Fruit fly (Drosophila melanogaster) whole organism, embryonic: Measurements from ENCODE around the gene CG18858.
A peak's percentile ranks its signal among the peaks of the same experiment; 100 is the strongest.

Experiments
- Bdp1 ChIP-seq: fragments of 200-800 bp; sonication (Bioruptor generic); optimal IDR thresholded peaks from 3 replicates; lab custom pipeline; 2016; ENCODE audit warnings: missing biosample characterization, missing genetic modification characterization
- Bgb ChIP-seq: fragments of 200-800 bp; sonication (Bioruptor generic); IDR thresholded peaks from 2 replicates; pipeline ENCODE4 v1.3.6; 2022; ENCODE audit warnings: missing biosample characterization, missing genetic modification characterization; ENCODE audit not compliant: partially characterized antibody
- BtbVII ChIP-seq: fragments of 200-800 bp; sonication (Bioruptor generic); optimal IDR thresholded peaks from 3 replicates; lab custom pipeline; 2017; ENCODE audit warnings: missing biosample characterization, mild to moderate bottlenecking, missing genetic modification characterization
- Bteb2 ChIP-seq: fragments of 200-800 bp; sonication (Bioruptor generic); optimal IDR thresholded peaks from 2 replicates; lab custom pipeline; 2016; ENCODE audit warnings: missing biosample characterization, missing genetic modification characterization
- CG10543 ChIP-seq: fragments of 200-800 bp; sonication (Bioruptor generic); optimal IDR thresholded peaks from 3 replicates; lab custom pipeline; 2017; ENCODE audit warnings: missing biosample characterization, mild to moderate bottlenecking, missing genetic modification characterization, moderate library complexity
- CG11560 ChIP-seq: fragments of 200-800 bp; sonication (Bioruptor generic); IDR thresholded peaks from 3 replicates; pipeline ENCODE4 v1.3.6; 2022; ENCODE audit warnings: missing biosample characterization, missing genetic modification characterization
- CG11723 ChIP-seq: fragments of 200-800 bp; sonication (Bioruptor generic); optimal IDR thresholded peaks from 2 replicates; lab custom pipeline; 2017; ENCODE audit warnings: missing biosample characterization, mild to moderate bottlenecking, missing genetic modification characterization
- CG12769 ChIP-seq: fragments of 200-800 bp; sonication (Bioruptor generic); optimal IDR thresholded peaks from 2 replicates; lab custom pipeline; 2019; ENCODE audit warnings: missing biosample characterization, mild to moderate bottlenecking, missing genetic modification characterization, moderate library complexity
- CG13123 ChIP-seq: fragments of 200-800 bp; sonication (Bioruptor generic); optimal IDR thresholded peaks from 2 replicates; lab custom pipeline; 2016; ENCODE audit warnings: missing biosample characterization, missing genetic modification characterization
- CG13287 ChIP-seq: fragments of 200-800 bp; sonication (Bioruptor generic); IDR thresholded peaks from 2 replicates; pipeline ENCODE4 v1.3.6; 2022; ENCODE audit warnings: missing biosample characterization, missing genetic modification characterization; ENCODE audit not compliant: partially characterized antibody
- CG15479 ChIP-seq: fragments of 200-800 bp; sonication (Bioruptor generic); optimal IDR thresholded peaks from 3 replicates; lab custom pipeline; 2019; ENCODE audit warnings: missing biosample characterization, mild to moderate bottlenecking, missing genetic modification characterization, moderate library complexity
- CG1832 ChIP-seq: fragments of 200-800 bp; sonication (Bioruptor generic); optimal IDR thresholded peaks from 2 replicates; lab custom pipeline; 2017; ENCODE audit warnings: missing biosample characterization, mild to moderate bottlenecking, missing genetic modification characterization, inconsistent platforms
- CG2129 ChIP-seq: fragments of 200-800 bp; sonication (Bioruptor generic); IDR thresholded peaks from 2 replicates; pipeline ENCODE4 v1.3.6; 2022; ENCODE audit warnings: missing biosample characterization, missing genetic modification characterization; ENCODE audit not compliant: partially characterized antibody
- CG2712 ChIP-seq: fragments of 200-800 bp; optimal IDR thresholded peaks from 3 replicates; lab custom pipeline; 2019; ENCODE audit warnings: missing biosample characterization, mild to moderate bottlenecking, missing genetic modification characterization, moderate library complexity
- CG30431 ChIP-seq: fragments of 200-800 bp; sonication (Bioruptor generic); optimal IDR thresholded peaks from 2 replicates; lab custom pipeline; 2017; ENCODE audit warnings: missing biosample characterization, missing genetic modification characterization
- CG3407 ChIP-seq: fragments of 200-800 bp; sonication (Bioruptor generic); optimal IDR thresholded peaks from 2 replicates; lab custom pipeline; 2018; ENCODE audit warnings: missing biosample characterization, mild to moderate bottlenecking, missing genetic modification characterization
- CG4730 ChIP-seq: fragments of 200-800 bp; sonication (Bioruptor generic); IDR thresholded peaks from 2 replicates; pipeline ENCODE4 v1.3.6; 2022; ENCODE audit warnings: missing biosample characterization, missing genetic modification characterization
- CG4854 ChIP-seq: fragments of 200-800 bp; sonication (Bioruptor generic); optimal IDR thresholded peaks from 2 replicates; lab custom pipeline; 2016; ENCODE audit warnings: missing biosample characterization, missing genetic modification characterization, inconsistent platforms
- CG6175 ChIP-seq: fragments of 200-800 bp; sonication (Bioruptor generic); IDR thresholded peaks from 3 replicates; pipeline ENCODE4 v1.3.6; 2022; ENCODE audit warnings: missing biosample characterization, missing genetic modification characterization
- CG7745 ChIP-seq: fragments of 200-800 bp; sonication (Bioruptor generic); optimal IDR thresholded peaks from 2 replicates; lab custom pipeline; 2018; ENCODE audit warnings: missing biosample characterization, mild to moderate bottlenecking, missing genetic modification characterization, moderate library complexity
- CG7963 ChIP-seq: fragments of 200-800 bp; sonication (Bioruptor generic); IDR thresholded peaks from 3 replicates; pipeline ENCODE4 v1.3.6; 2022; ENCODE audit warnings: missing biosample characterization, missing genetic modification characterization; ENCODE audit not compliant: partially characterized antibody
- CG9797 ChIP-seq: fragments of 200-800 bp; sonication (Bioruptor generic); optimal IDR thresholded peaks from 3 replicates; lab custom pipeline; 2018; ENCODE audit warnings: missing biosample characterization, mild to moderate bottlenecking, missing genetic modification characterization
- CrebB ChIP-seq: fragments of 200-800 bp; sonication (Bioruptor generic); optimal IDR thresholded peaks from 3 replicates; lab custom pipeline; 2018; ENCODE audit warnings: missing biosample characterization, mild to moderate bottlenecking, missing genetic modification characterization
- D ChIP-seq, 2 experiments: fragments of 200-800 bp in 1 of 2; fragments of >200 bp in 1 of 2; sonication (Bioruptor generic) in 1 of 2; optimal IDR thresholded peaks; 2 replicates in 1 of 2; 3 replicates in 1 of 2; lab custom pipeline; 2017; ENCODE audit warnings: mild to moderate bottlenecking in 1 of 2, missing biosample characterization in 1 of 2, missing genetic modification characterization in 1 of 2, missing genetic modification reagents in 1 of 2
- Fer1 ChIP-seq: fragments of 200-800 bp; sonication (Bioruptor generic); optimal IDR thresholded peaks from 2 replicates; lab custom pipeline; 2017; ENCODE audit warnings: missing biosample characterization, mild to moderate bottlenecking, missing genetic modification characterization
- Hand ChIP-seq: fragments of 200-800 bp; sonication (Bioruptor generic); optimal IDR thresholded peaks from 2 replicates; lab custom pipeline; 2017; ENCODE audit warnings: mild to moderate bottlenecking, missing biosample characterization, missing genetic modification reagents, missing genetic modification characterization
- Hr39 ChIP-seq: fragments of >200 bp; optimal IDR thresholded peaks from 2 replicates; lab custom pipeline; 2017
- Lhr ChIP-seq: fragments of 200-800 bp; sonication (Bioruptor generic); optimal IDR thresholded peaks from 3 replicates; lab custom pipeline; 2017; ENCODE audit warnings: mild to moderate bottlenecking, missing biosample characterization, missing genetic modification reagents, missing genetic modification characterization
- Lim3 ChIP-seq: fragments of 200-800 bp; sonication (Bioruptor generic); IDR thresholded peaks from 2 replicates; pipeline ENCODE4 v1.3.6; 2022; ENCODE audit warnings: missing biosample characterization, missing genetic modification characterization
- Meics ChIP-seq: fragments of 200-800 bp; sonication (Bioruptor generic); optimal IDR thresholded peaks from 2 replicates; lab custom pipeline; 2017; ENCODE audit warnings: missing biosample characterization, mild to moderate bottlenecking, missing genetic modification characterization
- Nf-YA ChIP-seq: fragments of 200-800 bp; sonication (Bioruptor generic); IDR thresholded peaks from 2 replicates; pipeline ENCODE4 v1.3.6; 2022; ENCODE audit warnings: missing biosample characterization, missing genetic modification characterization
- PHDP ChIP-seq: fragments of 200-800 bp; sonication (Bioruptor generic); optimal IDR thresholded peaks from 3 replicates; lab custom pipeline; 2018; ENCODE audit warnings: missing biosample characterization, mild to moderate bottlenecking, missing genetic modification characterization, moderate library complexity
- Spps ChIP-seq: fragments of 200-800 bp; sonication (Bioruptor generic); optimal IDR thresholded peaks from 2 replicates; lab custom pipeline; 2018; ENCODE audit warnings: missing biosample characterization, mild to moderate bottlenecking, missing genetic modification characterization
- Xrp1 ChIP-seq: fragments of 200-800 bp; sonication (Bioruptor generic); IDR thresholded peaks from 2 replicates; pipeline ENCODE4 v1.3.6; 2022; ENCODE audit warnings: missing biosample characterization, missing genetic modification characterization
- YL-1 ChIP-seq: fragments of 200-800 bp; sonication (Bioruptor generic); optimal IDR thresholded peaks from 3 replicates; lab custom pipeline; 2017; ENCODE audit warnings: missing biosample characterization, mild to moderate bottlenecking, missing genetic modification characterization
- bbx ChIP-seq: fragments of 200-800 bp; sonication (Bioruptor generic); IDR thresholded peaks from 2 replicates; pipeline ENCODE4 v1.3.6; 2022; ENCODE audit warnings: missing biosample characterization, missing genetic modification characterization; ENCODE audit not compliant: partially characterized antibody
- cg ChIP-seq: fragments of 200-800 bp; sonication (Bioruptor generic); optimal IDR thresholded peaks from 3 replicates; lab custom pipeline; 2019; ENCODE audit warnings: missing biosample characterization, mild to moderate bottlenecking, missing genetic modification characterization, moderate library complexity
- gce ChIP-seq: fragments of 200-800 bp; sonication (Bioruptor generic); IDR thresholded peaks from 3 replicates; pipeline ENCODE4 v1.3.6; 2022; ENCODE audit warnings: missing biosample characterization, missing genetic modification characterization
- gfzf ChIP-seq: fragments of 200-800 bp; sonication (Bioruptor generic); optimal IDR thresholded peaks from 2 replicates; lab custom pipeline; 2016; ENCODE audit warnings: missing biosample characterization, mild to moderate bottlenecking, missing genetic modification characterization, moderate library complexity
- gt ChIP-seq: fragments of 200-800 bp; sonication (Bioruptor generic); IDR thresholded peaks from 2 replicates; pipeline ENCODE4 v1.3.6; 2022; ENCODE audit warnings: missing biosample characterization, missing genetic modification characterization
- maf-S ChIP-seq: fragments of 200-800 bp; sonication (Bioruptor generic); optimal IDR thresholded peaks from 2 replicates; lab custom pipeline; 2016; ENCODE audit warnings: missing biosample characterization, missing genetic modification characterization
- nau ChIP-seq: fragments of 200-800 bp; sonication (Bioruptor generic); optimal IDR thresholded peaks from 3 replicates; lab custom pipeline; 2017; ENCODE audit warnings: missing biosample characterization, mild to moderate bottlenecking, missing genetic modification characterization, missing genetic modification reagents
- nom ChIP-seq: fragments of 200-800 bp; sonication (Bioruptor generic); optimal IDR thresholded peaks from 2 replicates; lab custom pipeline; 2017; ENCODE audit warnings: missing biosample characterization, missing genetic modification characterization, mild to moderate bottlenecking, moderate library complexity, missing genetic modification reagents
- org-1 ChIP-seq: fragments of 200-800 bp; sonication (Bioruptor generic); optimal IDR thresholded peaks from 2 replicates; lab custom pipeline; 2017; ENCODE audit warnings: missing biosample characterization, missing genetic modification characterization
- psq ChIP-seq: fragments of 200-800 bp; sonication (Bioruptor generic); optimal IDR thresholded peaks from 2 replicates; lab custom pipeline; 2017; ENCODE audit warnings: missing biosample characterization, missing genetic modification characterization
- row ChIP-seq: fragments of 200-800 bp; sonication (Bioruptor generic); IDR thresholded peaks from 3 replicates; pipeline ENCODE4 v1.3.6; 2022; ENCODE audit warnings: missing biosample characterization, missing genetic modification characterization
- sob ChIP-seq: fragments of 200-800 bp; sonication (Bioruptor generic); IDR thresholded peaks from 2 replicates; pipeline ENCODE4 v1.3.6; 2022; ENCODE audit warnings: missing biosample characterization, missing genetic modification characterization
- stwl ChIP-seq: fragments of 200-800 bp; sonication (Bioruptor generic); optimal IDR thresholded peaks from 3 replicates; lab custom pipeline; 2018; ENCODE audit warnings: missing biosample characterization, mild to moderate bottlenecking, missing genetic modification characterization, moderate library complexity

CG18858 gene

dm6 chr2L:20428756-20429408, 30.0 kb downstream of the CG18858 start (continued):
- TF ChIP-seq Lhr = peak; percentile 69
- TF ChIP-seq CG2712 = no peak
- TF ChIP-seq BtbVII (GFP tag; lab: Kevin White, UChicago) = no peak
- TF ChIP-seq CG12769 = peak; percentile 67
- TF ChIP-seq gt = no peak
- TF ChIP-seq bbx (GFP tag; lab: Robert Waterston, UW) = peak; percentile 10; the same call in 1 of the 2 replicates
- TF ChIP-seq psq (GFP tag; lab: Kevin White, UChicago) = no peak
- TF ChIP-seq YL-1 (GFP tag; lab: Kevin White, UChicago) = peak; percentile 22
- no peak for TF ChIP-seq PHDP (tag; lab: Kevin White, UChicago)
- peak; percentile 12 for TF ChIP-seq org-1 (GFP tag; lab: Kevin White, UChicago)
- no peak for TF ChIP-seq CG30431
- TF ChIP-seq CG15479 (GFP tag; lab: Kevin White, UChicago) = no peak
- peak; percentile 100 for TF ChIP-seq Meics (GFP tag; lab: Kevin White, UChicago)
- TF ChIP-seq Hand (GFP tag; lab: Kevin White, UChicago) = no peak
- TF ChIP-seq CG6175 (GFP tag; lab: Robert Waterston, UW) = no peak
- peak; percentile 59 for TF ChIP-seq cg (GFP tag; lab: Kevin White, UChicago)
- no peak for TF ChIP-seq Hr39 (lab: Kevin White, UChicago)
- no peak for TF ChIP-seq CG4730 (GFP tag; lab: Robert Waterston, UW)
- TF ChIP-seq CG11560 = no peak
- TF ChIP-seq CG4854 (GFP tag; lab: Kevin White, UChicago) = no peak
- peak; percentile 34 for TF ChIP-seq gfzf (GFP tag; lab: Kevin White, UChicago)
- peak; percentile 42 for TF ChIP-seq nau (GFP tag; lab: Kevin White, UChicago)
- TF ChIP-seq Lim3 = no peak
- no peak for TF ChIP-seq CG2129 (GFP tag; lab: Robert Waterston, UW)
- TF ChIP-seq CG3407 (GFP tag; lab: Kevin White, UChicago) = no peak
- peak; percentile 50; the same call in 1 of the 2 replicates for TF ChIP-seq Bgb (GFP tag; lab: Robert Waterston, UW)
- no peak for TF ChIP-seq maf-S
- TF ChIP-seq CG9797 (GFP tag; lab: Kevin White, UChicago) = peak; percentile 17
- TF ChIP-seq sob (GFP tag; lab: Robert Waterston, UW) = no peak
- TF ChIP-seq CG13123 (GFP tag; lab: Kevin White, UChicago) = no peak
- no peak for TF ChIP-seq Spps (tag; lab: Kevin White, UChicago)
- TF ChIP-seq D (optimal IDR thresholded peaks at IDR 0.05; lab: Kevin White, UChicago) = no peak
- no peak for TF ChIP-seq D (GFP tag; optimal IDR thresholded peaks at IDR 0.05; lab: Kevin White, UChicago)
- no peak for TF ChIP-seq CG11723 (GFP tag; lab: Kevin White, UChicago)
- TF ChIP-seq CG7963 (GFP tag; lab: Robert Waterston, UW) = no peak
- TF ChIP-seq Nf-YA (GFP tag; lab: Robert Waterston, UW) = no peak
- peak; percentile 39 for TF ChIP-seq CrebB (tag; lab: Kevin White, UChicago)
- TF ChIP-seq CG1832 (GFP tag; lab: Kevin White, UChicago) = peak; percentile 93
- no peak for TF ChIP-seq gce (GFP tag; lab: Robert Waterston, UW)
- TF ChIP-seq CG10543 = peak; percentile 38
- no peak for TF ChIP-seq Bteb2 (GFP tag; lab: Kevin White, UChicago)
- peak; percentile 98 for TF ChIP-seq CG7745
- peak; percentile 54 for TF ChIP-seq row (GFP tag; lab: Robert Waterston, UW)
- peak; percentile 5 for TF ChIP-seq Fer1 (GFP tag; lab: Kevin White, UChicago)
- TF ChIP-seq Xrp1 (GFP tag; lab: Robert Waterston, UW) = 0 out of 2 replicates have a peak, but pooled peaks have one; percentile 12
- peak; percentile 47; the same call in 1 of the 2 replicates for TF ChIP-seq CG13287 (GFP tag; lab: Robert Waterston, UW)
- peak; percentile 53 for TF ChIP-seq nom (GFP tag; lab: Kevin White, UChicago)
- TF ChIP-seq stwl (tag; lab: Kevin White, UChicago) = peak; percentile 74
- no peak for TF ChIP-seq Bdp1 (GFP tag; lab: Kevin White, UChicago)
